Fruit fly (Drosophila melanogaster): ENCODE measurements around the gene SWIP.
A peak's percentile ranks its signal among the peaks of the same experiment; 100 is the strongest.

Gene SWIP

DNA sequence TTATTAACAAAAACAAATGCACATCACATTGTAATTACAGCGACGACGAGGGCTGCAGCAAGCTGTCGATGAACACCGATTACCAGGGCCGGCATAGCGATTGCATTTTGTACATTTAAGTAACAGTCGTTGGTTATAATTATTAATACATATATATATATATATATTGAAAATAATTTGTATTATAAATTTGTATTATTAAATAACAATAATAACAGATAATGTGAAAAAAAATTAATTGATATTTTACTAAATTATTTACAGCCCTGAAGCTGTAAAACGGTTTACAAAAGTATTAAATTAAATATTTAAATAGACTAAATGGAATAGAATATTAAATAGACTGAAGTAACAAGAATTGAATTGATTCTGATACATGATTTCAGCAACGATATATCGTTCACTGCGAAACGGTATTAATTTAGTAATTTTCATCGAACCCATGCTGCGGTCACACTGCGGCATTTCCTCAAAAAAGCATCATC, 37.6 kb upstream of the SWIP start, which contains the start of the genes kat80 and Prosalpha4 (continued):
- TF ChIP-seq CG7963 (GFP tag; IDR thresholded peaks at IDR 0.05; ENCODE audit: partially characterized antibody), result peak; percentile 39; the same call in 1 of the 3 replicates
- no peak for TF ChIP-seq Dfd (GFP tag; optimal IDR thresholded peaks at IDR 0.05)
- TF ChIP-seq CG3995 (GFP tag; optimal IDR thresholded peaks at IDR 0.05), result peak; percentile 96
- no peak for TF ChIP-seq chm (GFP tag; IDR thresholded peaks at IDR 0.05)
- TF ChIP-seq Dek (tag; optimal IDR thresholded peaks at IDR 0.05), result peak; percentile 49
- 0 out of 2 replicates have a peak, but pooled peaks have one; percentile 15 for TF ChIP-seq CG14667 (GFP tag; IDR thresholded peaks at IDR 0.05)
- TF ChIP-seq CG4328 (GFP tag; optimal IDR thresholded peaks at IDR 0.05), result peak; percentile 11
- peak; percentile 18 for TF ChIP-seq CG17359 (tag; optimal IDR thresholded peaks at IDR 0.05)
- TF ChIP-seq gsb-n (tag; optimal IDR thresholded peaks at IDR 0.05), result no peak
- no peak for TF ChIP-seq ATbp (GFP tag; optimal IDR thresholded peaks at IDR 0.05)
- TF ChIP-seq Scr (GFP tag; IDR thresholded peaks at IDR 0.05; ENCODE audit: partially characterized antibody), result peak; percentile 71
- no peak for TF ChIP-seq Myb (GFP tag; optimal IDR thresholded peaks at IDR 0.05)
- no peak for TF ChIP-seq emc (GFP tag; optimal IDR thresholded peaks at IDR 0.05)
- TF ChIP-seq lab (GFP tag; optimal IDR thresholded peaks at IDR 0.05), result peak; percentile 51
- no peak for TF ChIP-seq CG18764 (GFP tag; optimal IDR thresholded peaks at IDR 0.05)
- peak; percentile 44 for TF ChIP-seq dmrt11E (tag; optimal IDR thresholded peaks at IDR 0.05)
- peak; percentile 41; the same call in 1 of the 2 replicates for TF ChIP-seq CG42726 (GFP tag; IDR thresholded peaks at IDR 0.05; ENCODE audit: partially characterized antibody)
- peak; percentile 34; the same call in 1 of the 2 replicates for TF ChIP-seq CG3847 (GFP tag; IDR thresholded peaks at IDR 0.05)
- no peak for TF ChIP-seq CG13624 (GFP tag; optimal IDR thresholded peaks at IDR 0.05)
- TF ChIP-seq dpn (GFP tag; optimal IDR thresholded peaks at IDR 0.05), result peak; percentile 13 to 43
- 0 out of 2 replicates have a peak, but pooled peaks have one; percentile 32 for TF ChIP-seq onecut (GFP tag; IDR thresholded peaks at IDR 0.05)
- no peak for TF ChIP-seq Nf-YA (GFP tag; IDR thresholded peaks at IDR 0.05)
- TF ChIP-seq CG34422 (GFP tag; IDR thresholded peaks at IDR 0.05), result 0 out of 3 replicates have a peak, but pooled peaks have one; percentile 52
- peak; percentile 32; the same call in 1 of the 3 replicates for TF ChIP-seq Aef1 (GFP tag; IDR thresholded peaks at IDR 0.05)
- peak; percentile 41 for TF ChIP-seq ind (GFP tag; optimal IDR thresholded peaks at IDR 0.05)
- peak; percentile 33; the same call in 1 of the 3 replicates for TF ChIP-seq HLH4C (GFP tag; IDR thresholded peaks at IDR 0.05; ENCODE audit: partially characterized antibody)
- no peak for TF ChIP-seq CG8359 (GFP tag; optimal IDR thresholded peaks at IDR 0.05; ENCODE audit: borderline replicate concordance)
- TF ChIP-seq Nf-YC (tag; optimal IDR thresholded peaks at IDR 0.05), result peak; percentile 58
- TF ChIP-seq hb (GFP tag; IDR thresholded peaks at IDR 0.05; ENCODE audit: partially characterized antibody), result 0 out of 3 replicates have a peak, but pooled peaks have one; percentile 31
- TF ChIP-seq CG17829 (tag; optimal IDR thresholded peaks at IDR 0.05), result peak; percentile 63
- peak; percentile 37 for TF ChIP-seq phol (tag; optimal IDR thresholded peaks at IDR 0.05)
- peak; percentile 96 for TF ChIP-seq CG7928 (GFP tag; optimal IDR thresholded peaks at IDR 0.05)
- TF ChIP-seq CG5953 (GFP tag; IDR thresholded peaks at IDR 0.05), result no peak
- peak; percentile 55 for TF ChIP-seq CG2678 (tag; optimal IDR thresholded peaks at IDR 0.05)
- 0 out of 4 replicates have a peak, but pooled peaks have one; percentile 37 for TF ChIP-seq chinmo (GFP tag; IDR thresholded peaks at IDR 0.05; ENCODE audit: partially characterized antibody)
- TF ChIP-seq Awh (GFP tag; IDR thresholded peaks at IDR 0.05), result no peak
- TF ChIP-seq CTCF (GFP tag; optimal IDR thresholded peaks at IDR 0.05), result no peak
- no peak for TF ChIP-seq CG31224 (GFP tag; IDR thresholded peaks at IDR 0.05)
- peak; percentile 43 for TF ChIP-seq pzg (GFP tag; optimal IDR thresholded peaks at IDR 0.05)
- TF ChIP-seq CG17328 (GFP tag; IDR thresholded peaks at IDR 0.05), result 0 out of 2 replicates have a peak, but pooled peaks have one; percentile 11
- TF ChIP-seq CG18599 (GFP tag; optimal IDR thresholded peaks at IDR 0.05), result peak; percentile 56
- TF ChIP-seq Sin3A (optimal IDR thresholded peaks at IDR 0.05), result no peak
- no peak for TF ChIP-seq ewg (GFP tag; optimal IDR thresholded peaks at IDR 0.05)
- peak; percentile 60 for TF ChIP-seq NFAT (GFP tag; IDR thresholded peaks at IDR 0.05)
- TF ChIP-seq tna (GFP tag; IDR thresholded peaks at IDR 0.05; ENCODE audit: partially characterized antibody), result no peak
- TF ChIP-seq CG13775 (GFP tag; optimal IDR thresholded peaks at IDR 0.05), result peak; percentile 58
- no peak for TF ChIP-seq prd (optimal IDR thresholded peaks at IDR 0.05)
- TF ChIP-seq prd (GFP tag; IDR thresholded peaks at IDR 0.05), result peak; percentile 13; the same call in 1 of the 3 replicates
- peak; percentile 32 for TF ChIP-seq trem (tag; optimal IDR thresholded peaks at IDR 0.05)
- TF ChIP-seq Xrp1 (GFP tag; IDR thresholded peaks at IDR 0.05), result no peak
